Worm (Caenorhabditis elegans) whole organism, L2 larva: ENCODE results near the gene C30G12.6.

ENCODE experiments used
- C34F6.9 ChIP-seq: fragments of 150-350 bp; optimal IDR thresholded peaks from 2 replicates; lab custom pipeline; 2014; ENCODE audit warnings: missing biosample characterization, missing genetic modification characterization
- Y55F3AM.14 ChIP-seq: fragments of 200-800 bp; sonication (Bioruptor generic); optimal IDR thresholded peaks from 2 replicates; lab custom pipeline; 2018; ENCODE audit warnings: mild to moderate bottlenecking, missing genetic modification characterization, missing compliant biosample characterization
- blmp-1 ChIP-seq: sonication (generic microtip); optimal IDR thresholded peaks from 2 replicates; lab custom pipeline; 2017; ENCODE audit warnings: missing genetic modification characterization, mild to moderate bottlenecking, missing compliant biosample characterization, antibody characterized with exemption, moderate library complexity; ENCODE audit not compliant: insufficient read depth
- ceh-16 ChIP-seq: fragments of 150-350 bp; optimal IDR thresholded peaks from 2 replicates; lab custom pipeline; 2014; ENCODE audit warnings: missing biosample characterization, missing genetic modification characterization
- ceh-82 ChIP-seq: fragments of 150-350 bp; optimal IDR thresholded peaks from 2 replicates; lab custom pipeline; 2014; ENCODE audit warnings: missing biosample characterization, missing genetic modification characterization
- crh-2 ChIP-seq: sonication (generic microtip); optimal IDR thresholded peaks from 2 replicates; lab custom pipeline; 2017; ENCODE audit warnings: missing biosample characterization, missing genetic modification characterization
- elt-1 ChIP-seq: fragments of 150-350 bp; optimal IDR thresholded peaks from 2 replicates; lab custom pipeline; 2014; ENCODE audit warnings: missing biosample characterization, missing genetic modification characterization
- gmeb-1 ChIP-seq: fragments of 150-350 bp; optimal IDR thresholded peaks from 2 replicates; lab custom pipeline; 2014; ENCODE audit warnings: missing biosample characterization, missing genetic modification characterization
- nhr-10 ChIP-seq: sonication (generic microtip); optimal IDR thresholded peaks from 2 replicates; lab custom pipeline; 2017; ENCODE audit warnings: missing biosample characterization, missing genetic modification characterization
- nhr-11 ChIP-seq: fragments of 150-350 bp; optimal IDR thresholded peaks from 2 replicates; lab custom pipeline; 2014; ENCODE audit warnings: missing biosample characterization, missing genetic modification characterization
- nhr-12 ChIP-seq: fragments of 150-350 bp; optimal IDR thresholded peaks from 2 replicates; lab custom pipeline; 2014; ENCODE audit warnings: missing biosample characterization, missing genetic modification characterization
- nhr-21 ChIP-seq: fragments of 150-350 bp; optimal IDR thresholded peaks from 2 replicates; lab custom pipeline; 2014; ENCODE audit warnings: missing biosample characterization, missing genetic modification characterization
- nhr-25 ChIP-seq: fragments of 150-350 bp; sonication (generic microtip); optimal IDR thresholded peaks from 3 replicates; lab custom pipeline; 2014; ENCODE audit warnings: missing biosample characterization, missing genetic modification characterization
- peb-1 ChIP-seq: fragments of 150-350 bp; optimal IDR thresholded peaks from 2 replicates; lab custom pipeline; 2014; ENCODE audit warnings: missing biosample characterization, missing genetic modification characterization
- sma-3 ChIP-seq: sonication (generic microtip); optimal IDR thresholded peaks from 2 replicates; lab custom pipeline; 2016; ENCODE audit warnings: missing genetic modification reagents, missing genetic modification characterization, missing compliant biosample characterization
- unc-55 ChIP-seq: fragments of 150-350 bp; sonication (generic microtip); optimal IDR thresholded peaks from 3 replicates; lab custom pipeline; 2014; ENCODE audit warnings: missing biosample characterization, missing genetic modification reagents, missing genetic modification characterization
- zag-1 ChIP-seq: fragments of 150-350 bp; optimal IDR thresholded peaks from 2 replicates; lab custom pipeline; 2014; ENCODE audit warnings: missing biosample characterization, missing genetic modification characterization
- ztf-11 ChIP-seq: sonication (generic microtip); optimal IDR thresholded peaks from 2 replicates; lab custom pipeline; 2017; ENCODE audit warnings: missing biosample characterization, missing genetic modification characterization

The C30G12.6 gene

ce11 chrII:7245576-7245975 lies 50.2 kb downstream of the C30G12.6 start, which contains the start of gene skpo-3:
skpo-3 (plus strand) TSS chrII:7245876.
- TF ChIP-seq ceh-82: no peak
- no peak for TF ChIP-seq crh-2 (tag; lab: Kevin White, UChicago)
- TF ChIP-seq, all 48 proteins: peak for 0

- no peak for TF ChIP-seq elt-1 (tag; lab: Kevin White, UChicago)
- no peak for TF ChIP-seq nhr-21
- no peak for TF ChIP-seq peb-1 (tag; lab: Kevin White, UChicago)
- no peak for TF ChIP-seq crh-2 (tag; lab: Kevin White, UChicago)
- no peak for TF ChIP-seq unc-55 (GFP tag; lab: Kevin White, UChicago)
- TF ChIP-seq nhr-11 (tag; lab: Kevin White, UChicago): no peak
- no peak for TF ChIP-seq Y55F3AM.14 (GFP tag; lab: Kevin White, UChicago)
- no peak for TF ChIP-seq nhr-10 (tag; lab: Kevin White, UChicago)
- no peak for TF ChIP-seq nhr-25 (tag; lab: Kevin White, UChicago)
- no peak for TF ChIP-seq C34F6.9
- no peak for TF ChIP-seq zag-1 (tag; lab: Kevin White, UChicago)
- TF ChIP-seq nhr-12 (tag; lab: Kevin White, UChicago): no peak
- TF ChIP-seq ztf-11: no peak
- TF ChIP-seq ceh-16 (tag; lab: Kevin White, UChicago): no peak
- TF ChIP-seq blmp-1: peak; percentile 79
- peak; percentile 28 for TF ChIP-seq sma-3
- TF ChIP-seq gmeb-1 (tag; lab: Kevin White, UChicago): no peak
These were observed 53.1 kb downstream of the C30G12.6 start for ce11 chrII:7242754-7243153.
